Fruit fly (Drosophila melanogaster) S2 (cell line): ENCODE measurements around the gene CG31036.

Experiments used
- CG8478 ChIP-seq: fragments of >200 bp; optimal IDR thresholded peaks from 2 replicates; lab custom pipeline; 2018
- CTCF ChIP-seq, 2 experiments: fragments of >200 bp; optimal IDR thresholded peaks; 2 replicates each; lab custom pipeline; 2018

dm6 chr3R:29959329-29959728 is 51.4 kb downstream of the CG31036 start:
- TF ChIP-seq CG8478 (lab: Kevin White, UChicago): no peak
- no peak for TF ChIP-seq CTCF (optimal IDR thresholded peaks at IDR 0.05; lab: Kevin White, UChicago)
